Fruit fly (Drosophila melanogaster) whole organism, embryonic: ENCODE data around the gene CG6254.
A peak's percentile ranks its signal among the peaks of the same experiment; 100 is the strongest.

Experiments used
- Ada2b ChIP-seq: fragments of 200-800 bp; sonication (Bioruptor generic); IDR thresholded peaks from 2 replicates; pipeline ENCODE4 v1.3.6; 2022; ENCODE audit warnings: missing biosample characterization, missing genetic modification characterization
- BEAF-32 ChIP-seq: fragments of 200-800 bp; sonication (Bioruptor generic); optimal IDR thresholded peaks from 3 replicates; lab custom pipeline; 2017; ENCODE audit warnings: missing biosample characterization, missing genetic modification characterization, mild to moderate bottlenecking, moderate library complexity, missing genetic modification reagents
- Bgb ChIP-seq: fragments of 200-800 bp; sonication (Bioruptor generic); IDR thresholded peaks from 2 replicates; pipeline ENCODE4 v1.3.6; 2022; ENCODE audit warnings: missing biosample characterization, missing genetic modification characterization; ENCODE audit not compliant: partially characterized antibody
- CG10274 ChIP-seq: fragments of 200-800 bp; sonication (Bioruptor generic); optimal IDR thresholded peaks from 3 replicates; lab custom pipeline; 2017; ENCODE audit warnings: missing biosample characterization, mild to moderate bottlenecking, missing genetic modification characterization
- CG11398 ChIP-seq: fragments of 200-800 bp; sonication (Bioruptor generic); optimal IDR thresholded peaks from 2 replicates; lab custom pipeline; 2016; ENCODE audit warnings: missing biosample characterization, missing genetic modification characterization
- CG12071 ChIP-seq: fragments of 200-800 bp; sonication (Bioruptor generic); optimal IDR thresholded peaks from 3 replicates; lab custom pipeline; 2018; ENCODE audit warnings: missing biosample characterization, mild to moderate bottlenecking, missing genetic modification characterization
- CG12391 ChIP-seq: fragments of 200-800 bp; sonication (Bioruptor generic); optimal IDR thresholded peaks from 3 replicates; lab custom pipeline; 2018; ENCODE audit warnings: missing biosample characterization, mild to moderate bottlenecking, missing genetic modification characterization, moderate library complexity
- CG12659 ChIP-seq: fragments of 200-800 bp; sonication (Bioruptor generic); optimal IDR thresholded peaks from 3 replicates; lab custom pipeline; 2017; ENCODE audit warnings: mild to moderate bottlenecking, missing biosample characterization, missing genetic modification reagents, missing genetic modification characterization
- CG13624 ChIP-seq: fragments of 200-800 bp; sonication (Bioruptor generic); optimal IDR thresholded peaks from 2 replicates; lab custom pipeline; 2016; ENCODE audit warnings: missing biosample characterization, missing genetic modification characterization
- CG14441 ChIP-seq: fragments of 200-800 bp; sonication (Bioruptor generic); IDR thresholded peaks from 2 replicates; pipeline ENCODE4 v1.3.6; 2022; ENCODE audit warnings: missing biosample characterization, missing genetic modification characterization
- CG14965 ChIP-seq: fragments of 200-800 bp; sonication (Bioruptor generic); optimal IDR thresholded peaks from 2 replicates; lab custom pipeline; 2016; ENCODE audit warnings: missing biosample characterization, missing genetic modification characterization, borderline replicate concordance
- CG18262 ChIP-seq: fragments of 200-800 bp; optimal IDR thresholded peaks from 3 replicates; lab custom pipeline; 2019; ENCODE audit warnings: missing biosample characterization, mild to moderate bottlenecking, missing genetic modification characterization, moderate library complexity
- CG2129 ChIP-seq: fragments of 200-800 bp; sonication (Bioruptor generic); IDR thresholded peaks from 2 replicates; pipeline ENCODE4 v1.3.6; 2022; ENCODE audit warnings: missing biosample characterization, missing genetic modification characterization; ENCODE audit not compliant: partially characterized antibody
- CG31388 ChIP-seq: fragments of 200-800 bp; sonication (Bioruptor generic); optimal IDR thresholded peaks from 2 replicates; lab custom pipeline; 2016; ENCODE audit warnings: missing biosample characterization, missing genetic modification characterization
- CG3995 ChIP-seq: fragments of 200-800 bp; sonication (Bioruptor generic); optimal IDR thresholded peaks from 3 replicates; lab custom pipeline; 2016; ENCODE audit warnings: missing biosample characterization, missing genetic modification characterization
- CG4707 ChIP-seq: fragments of 200-800 bp; sonication (Bioruptor generic); optimal IDR thresholded peaks from 2 replicates; lab custom pipeline; 2018; ENCODE audit warnings: missing biosample characterization, mild to moderate bottlenecking, missing genetic modification characterization, moderate library complexity
- CG5180 ChIP-seq: fragments of 200-800 bp; sonication (Bioruptor generic); optimal IDR thresholded peaks from 3 replicates; lab custom pipeline; 2017; ENCODE audit warnings: missing biosample characterization, missing genetic modification characterization, mild to moderate bottlenecking, moderate library complexity, missing genetic modification reagents
- CG7839 ChIP-seq: fragments of 200-800 bp; sonication (Bioruptor generic); optimal IDR thresholded peaks from 3 replicates; lab custom pipeline; 2018; ENCODE audit warnings: missing biosample characterization, mild to moderate bottlenecking, missing genetic modification characterization, moderate library complexity
- CG8944 ChIP-seq: fragments of 200-800 bp; sonication (Bioruptor generic); optimal IDR thresholded peaks from 3 replicates; lab custom pipeline; 2016; ENCODE audit warnings: missing biosample characterization, missing genetic modification characterization
- CG9797 ChIP-seq: fragments of 200-800 bp; sonication (Bioruptor generic); optimal IDR thresholded peaks from 3 replicates; lab custom pipeline; 2018; ENCODE audit warnings: missing biosample characterization, mild to moderate bottlenecking, missing genetic modification characterization
- CG9932 ChIP-seq: fragments of 200-800 bp; sonication (Bioruptor generic); IDR thresholded peaks from 2 replicates; pipeline ENCODE4 v1.3.6; 2022; ENCODE audit warnings: missing biosample characterization, missing genetic modification characterization
- Dip3 ChIP-seq: fragments of 200-800 bp; sonication (Bioruptor generic); optimal IDR thresholded peaks from 3 replicates; lab custom pipeline; 2016; ENCODE audit warnings: missing biosample characterization, missing genetic modification characterization
- Dll ChIP-seq: fragments of 200-800 bp; sonication (Bioruptor generic); IDR thresholded peaks from 4 replicates; pipeline ENCODE4 v1.3.6; 2022; ENCODE audit warnings: missing biosample characterization, missing genetic modification characterization; ENCODE audit not compliant: partially characterized antibody
- Ets97D ChIP-seq: fragments of 200-800 bp; sonication (Bioruptor generic); optimal IDR thresholded peaks from 3 replicates; lab custom pipeline; 2016; ENCODE audit warnings: missing biosample characterization, missing genetic modification characterization
- Fer2 ChIP-seq: fragments of 200-800 bp; sonication (Bioruptor generic); optimal IDR thresholded peaks from 2 replicates; lab custom pipeline; 2018; ENCODE audit warnings: missing biosample characterization, mild to moderate bottlenecking, missing genetic modification characterization, moderate library complexity
- Gug ChIP-seq: fragments of 200-800 bp; sonication (Bioruptor generic); IDR thresholded peaks from 4 replicates; pipeline ENCODE4 v1.3.6; 2022; ENCODE audit warnings: missing biosample characterization, missing genetic modification characterization
- HLH4C ChIP-seq: fragments of 200-800 bp; sonication (Bioruptor generic); IDR thresholded peaks from 3 replicates; pipeline ENCODE4 v1.3.6; 2022; ENCODE audit warnings: missing biosample characterization, missing genetic modification characterization; ENCODE audit not compliant: partially characterized antibody
- Hey ChIP-seq: fragments of 200-800 bp; sonication (Bioruptor generic); optimal IDR thresholded peaks from 3 replicates; lab custom pipeline; 2018; ENCODE audit warnings: missing biosample characterization, mild to moderate bottlenecking, missing genetic modification characterization
- Hmx ChIP-seq: fragments of 200-800 bp; sonication (Bioruptor generic); optimal IDR thresholded peaks from 2 replicates; lab custom pipeline; 2016; ENCODE audit warnings: missing biosample characterization, missing genetic modification characterization
- NC2α ChIP-seq: fragments of 200-800 bp; sonication (Bioruptor generic); optimal IDR thresholded peaks from 2 replicates; lab custom pipeline; 2016; ENCODE audit warnings: missing biosample characterization, missing genetic modification characterization
- Nf-YA ChIP-seq: fragments of 200-800 bp; sonication (Bioruptor generic); IDR thresholded peaks from 2 replicates; pipeline ENCODE4 v1.3.6; 2022; ENCODE audit warnings: missing biosample characterization, missing genetic modification characterization
- Sry-β ChIP-seq: fragments of 200-800 bp; sonication (Bioruptor generic); optimal IDR thresholded peaks from 2 replicates; lab custom pipeline; 2018; ENCODE audit warnings: missing biosample characterization, mild to moderate bottlenecking, missing genetic modification characterization, moderate library complexity
- TFAM ChIP-seq: fragments of 200-800 bp; sonication (Bioruptor generic); optimal IDR thresholded peaks from 2 replicates; lab custom pipeline; 2017; ENCODE audit warnings: missing biosample characterization, missing genetic modification characterization, inconsistent platforms
- Vsx1 ChIP-seq: fragments of 200-800 bp; sonication (Bioruptor generic); optimal IDR thresholded peaks from 2 replicates; lab custom pipeline; 2017; ENCODE audit warnings: missing biosample characterization, mild to moderate bottlenecking, missing genetic modification characterization, missing genetic modification reagents
- YL-1 ChIP-seq: fragments of 200-800 bp; sonication (Bioruptor generic); optimal IDR thresholded peaks from 3 replicates; lab custom pipeline; 2017; ENCODE audit warnings: missing biosample characterization, mild to moderate bottlenecking, missing genetic modification characterization
- dati ChIP-seq: fragments of 200-800 bp; sonication (Bioruptor generic); IDR thresholded peaks from 2 replicates; pipeline ENCODE4 v1.3.6; 2022; ENCODE audit warnings: missing biosample characterization, missing genetic modification characterization
- dm ChIP-seq: fragments of 200-800 bp; sonication (Bioruptor generic); optimal IDR thresholded peaks from 3 replicates; lab custom pipeline; 2016; ENCODE audit warnings: missing biosample characterization, missing genetic modification characterization
- exex ChIP-seq: fragments of 200-800 bp; sonication (Bioruptor generic); optimal IDR thresholded peaks from 4 replicates; lab custom pipeline; 2018; ENCODE audit warnings: missing biosample characterization, mild to moderate bottlenecking, missing genetic modification characterization, moderate library complexity
- fu2 ChIP-seq: fragments of 200-800 bp; sonication (Bioruptor generic); optimal IDR thresholded peaks from 2 replicates; lab custom pipeline; 2016; ENCODE audit warnings: missing biosample characterization, missing genetic modification characterization
- gsb ChIP-seq: fragments of 200-800 bp; sonication (Bioruptor generic); IDR thresholded peaks from 2 replicates; pipeline ENCODE4 v1.3.6; 2022; ENCODE audit warnings: missing biosample characterization, missing genetic modification characterization
- gt ChIP-seq: fragments of 200-800 bp; sonication (Bioruptor generic); IDR thresholded peaks from 2 replicates; pipeline ENCODE4 v1.3.6; 2022; ENCODE audit warnings: missing biosample characterization, missing genetic modification characterization
- her ChIP-seq: fragments of 200-800 bp; sonication (Bioruptor generic); optimal IDR thresholded peaks from 2 replicates; lab custom pipeline; 2016; ENCODE audit warnings: missing biosample characterization, missing genetic modification characterization
- jumu ChIP-seq: fragments of 200-800 bp; sonication (Bioruptor generic); optimal IDR thresholded peaks from 3 replicates; lab custom pipeline; 2016; ENCODE audit warnings: missing biosample characterization, missing genetic modification characterization
- knrl ChIP-seq: fragments of 200-800 bp; sonication (Bioruptor generic); IDR thresholded peaks from 3 replicates; pipeline ENCODE4 v1.3.6; 2022; ENCODE audit warnings: missing biosample characterization, missing genetic modification characterization; ENCODE audit not compliant: partially characterized antibody
- lab ChIP-seq: fragments of 200-800 bp; sonication (Bioruptor generic); optimal IDR thresholded peaks from 3 replicates; lab custom pipeline; 2017; ENCODE audit warnings: missing biosample characterization, missing genetic modification characterization, mild to moderate bottlenecking, moderate library complexity, missing genetic modification reagents
- otp ChIP-seq: fragments of 200-800 bp; sonication (Bioruptor generic); IDR thresholded peaks from 3 replicates; pipeline ENCODE4, ENCODE4 v1.3.6; 2022; ENCODE audit warnings: missing biosample characterization, missing genetic modification characterization
- pan ChIP-seq, 4 experiments: fragments of >200 bp in 3 of 4; fragments of 200-800 bp in 1 of 4; sonication (Bioruptor generic) in 1 of 4; optimal IDR thresholded peaks in 3 of 4; IDR thresholded peaks in 1 of 4; 2 replicates each; pipeline versions ENCODE4 v1.3.6 to Lab custom; 2017 to 2022; ENCODE audit warnings: missing biosample characterization in 2 of 4, missing genetic modification characterization in 2 of 4, mixed read lengths in 1 of 4
- row ChIP-seq: fragments of 200-800 bp; sonication (Bioruptor generic); IDR thresholded peaks from 3 replicates; pipeline ENCODE4 v1.3.6; 2022; ENCODE audit warnings: missing biosample characterization, missing genetic modification characterization
- slp2 ChIP-seq: fragments of 200-800 bp; sonication (Bioruptor generic); optimal IDR thresholded peaks from 2 replicates; lab custom pipeline; 2016; ENCODE audit warnings: missing biosample characterization, missing genetic modification characterization
- trem ChIP-seq: fragments of 200-800 bp; optimal IDR thresholded peaks from 3 replicates; lab custom pipeline; 2019; ENCODE audit warnings: missing biosample characterization, mild to moderate bottlenecking, missing genetic modification characterization, moderate library complexity
- usp ChIP-seq: fragments of >200 bp; optimal IDR thresholded peaks from 2 replicates; lab custom pipeline; 2017; ENCODE audit warnings: missing biosample characterization, missing genetic modification characterization

The CG6254 gene

dm6 chr3R:10111815-10112185 is 49.3 kb downstream of the CG6254 start (continued):
- TF ChIP-seq CG12659 (GFP tag; lab: Kevin White, UChicago): peak; percentile 18
- no peak for TF ChIP-seq dati
- no peak for TF ChIP-seq dm (GFP tag; lab: Kevin White, UChicago)
- no peak for TF ChIP-seq CG10274 (GFP tag; lab: Kevin White, UChicago)
- no peak; the same call in 2 of the 3 replicates for TF ChIP-seq row
- no peak for TF ChIP-seq usp (GFP tag; lab: Kevin White, UChicago)
- no peak for TF ChIP-seq CG14441 (GFP tag; lab: Robert Waterston, UW)
- TF ChIP-seq pan (optimal IDR thresholded peaks at IDR 0.05; lab: Kevin White, UChicago): no peak
- TF ChIP-seq pan (GFP tag; optimal IDR thresholded peaks at IDR 0.05 in 1 of 2, IDR thresholded peaks at IDR 0.05 in 1 of 2): peak in 1 of 2 experiments; percentile 7
- no peak for TF ChIP-seq TFAM (GFP tag; lab: Kevin White, UChicago)
- no peak for TF ChIP-seq knrl (GFP tag; lab: Robert Waterston, UW)
- no peak for TF ChIP-seq CG8944
- peak; percentile 41 for TF ChIP-seq CG7839 (tag; lab: Kevin White, UChicago)
- TF ChIP-seq gsb: no peak
- TF ChIP-seq Dip3 (GFP tag; lab: Kevin White, UChicago): no peak
- no peak for TF ChIP-seq exex (tag; lab: Kevin White, UChicago)
- peak; percentile 0 for TF ChIP-seq trem
- TF ChIP-seq BEAF-32 (GFP tag; lab: Kevin White, UChicago): no peak
- TF ChIP-seq Hmx (GFP tag; lab: Kevin White, UChicago): no peak
- no peak for TF ChIP-seq CG9932 (GFP tag; lab: Robert Waterston, UW)
- TF ChIP-seq her (GFP tag; lab: Kevin White, UChicago): no peak
- no peak for TF ChIP-seq Bgb
- TF ChIP-seq jumu: no peak
- TF ChIP-seq CG13624 (GFP tag; lab: Kevin White, UChicago): no peak
- TF ChIP-seq Ets97D (GFP tag; lab: Kevin White, UChicago): no peak
- no peak for TF ChIP-seq Vsx1 (GFP tag; lab: Kevin White, UChicago)
- no peak for TF ChIP-seq Sry-β
- peak; percentile 4 for TF ChIP-seq CG12391 (tag; lab: Kevin White, UChicago)
- TF ChIP-seq NC2α (GFP tag; lab: Kevin White, UChicago): no peak
- TF ChIP-seq CG12071: no peak
- no peak for TF ChIP-seq gt (GFP tag; lab: Robert Waterston, UW)
- no peak for TF ChIP-seq Nf-YA
- TF ChIP-seq CG9797 (GFP tag; lab: Kevin White, UChicago): no peak
- TF ChIP-seq CG3995: no peak
- no peak for TF ChIP-seq fu2 (GFP tag; lab: Kevin White, UChicago)
- TF ChIP-seq CG31388 (GFP tag; lab: Kevin White, UChicago): no peak
- no peak for TF ChIP-seq CG5180 (GFP tag; lab: Kevin White, UChicago)
- no peak for TF ChIP-seq Gug (GFP tag; lab: Robert Waterston, UW)
- no peak for TF ChIP-seq HLH4C (GFP tag; lab: Robert Waterston, UW)
- no peak for TF ChIP-seq CG2129 (GFP tag; lab: Robert Waterston, UW)
- no peak for TF ChIP-seq lab (GFP tag; lab: Kevin White, UChicago)
- no peak for TF ChIP-seq Dll (GFP tag; lab: Robert Waterston, UW)
- no peak for TF ChIP-seq CG14965 (GFP tag; lab: Kevin White, UChicago)
- TF ChIP-seq slp2: no peak
- no peak for TF ChIP-seq CG4707 (GFP tag; lab: Kevin White, UChicago)
- no peak for TF ChIP-seq Hey (tag; lab: Kevin White, UChicago)
- TF ChIP-seq Ada2b: no peak
- no peak for TF ChIP-seq YL-1
- no peak for TF ChIP-seq Fer2
- TF ChIP-seq otp: no peak
- TF ChIP-seq CG18262 (tag; lab: Kevin White, UChicago): peak; percentile 53
- no peak for TF ChIP-seq CG11398 (GFP tag; lab: Kevin White, UChicago)
